Fruit fly (Drosophila melanogaster): Measurements from ENCODE around the gene CG8042.

- TF ChIP-seq Ets96B (tag; optimal IDR thresholded peaks at IDR 0.05): no peak
- TF ChIP-seq Blimp-1 (GFP tag; optimal IDR thresholded peaks at IDR 0.05): no peak
- no peak for TF ChIP-seq Smox (GFP tag; optimal IDR thresholded peaks at IDR 0.05)
- TF ChIP-seq Eip75B (GFP tag; optimal IDR thresholded peaks at IDR 0.05): no peak
- no peak for TF ChIP-seq achi (GFP tag; optimal IDR thresholded peaks at IDR 0.05)
- TF ChIP-seq acj6 (GFP tag; optimal IDR thresholded peaks at IDR 0.05): no peak
- TF ChIP-seq ss (GFP tag; optimal IDR thresholded peaks at IDR 0.05): no peak
- no peak for TF ChIP-seq CG3919 (GFP tag; optimal IDR thresholded peaks at IDR 0.05)
- no peak for TF ChIP-seq CG1621 (tag; optimal IDR thresholded peaks at IDR 0.05)
- TF ChIP-seq Hr4 (GFP tag; optimal IDR thresholded peaks at IDR 0.05): no peak
- no peak for TF ChIP-seq CG6854 (GFP tag; optimal IDR thresholded peaks at IDR 0.05)
- no peak for TF ChIP-seq esn (GFP tag; optimal IDR thresholded peaks at IDR 0.05)
These were observed 30.8 kb downstream of the CG8042 start for dm6 chr3L:7943950-7944349.

Measured in whole organism, prepupa.